Fruit fly (Drosophila melanogaster) whole organism, prepupa: ENCODE results near the gene CG44094.

Experiments used
- Blimp-1 ChIP-seq: fragments of 200-800 bp; sonication (Bioruptor generic); optimal IDR thresholded peaks from 3 replicates; lab custom pipeline; 2017; ENCODE audit warnings: missing biosample characterization, missing genetic modification characterization, mild to moderate bottlenecking, moderate library complexity, missing genetic modification reagents
- CG10669 ChIP-seq: fragments of 200-800 bp; sonication (Bioruptor generic); optimal IDR thresholded peaks from 3 replicates; lab custom pipeline; 2018; ENCODE audit warnings: missing biosample characterization, mild to moderate bottlenecking, missing genetic modification characterization, moderate library complexity
- CG11294 ChIP-seq: fragments of 200-800 bp; sonication (Bioruptor generic); IDR thresholded peaks from 2 replicates; pipeline ENCODE4 v1.3.6; 2022; ENCODE audit warnings: missing biosample characterization, missing genetic modification characterization
- CG15336 ChIP-seq: fragments of 200-800 bp; sonication (Bioruptor generic); IDR thresholded peaks from 2 replicates; pipeline ENCODE4 v1.3.6; 2022; ENCODE audit warnings: missing biosample characterization, missing genetic modification characterization
- CG1621 ChIP-seq: fragments of 200-800 bp; sonication (Bioruptor generic); optimal IDR thresholded peaks from 3 replicates; lab custom pipeline; 2018; ENCODE audit warnings: missing biosample characterization, mild to moderate bottlenecking, missing genetic modification characterization
- CG16779 ChIP-seq: fragments of 200-800 bp; sonication (Bioruptor generic); optimal IDR thresholded peaks from 3 replicates; lab custom pipeline; 2017; ENCODE audit warnings: missing biosample characterization, mild to moderate bottlenecking, missing genetic modification characterization
- CG3919 ChIP-seq: fragments of 200-800 bp; sonication (Bioruptor generic); optimal IDR thresholded peaks from 3 replicates; lab custom pipeline; 2016; ENCODE audit warnings: missing biosample characterization, missing genetic modification characterization
- CG6276 ChIP-seq: fragments of 200-800 bp; sonication (Bioruptor generic); optimal IDR thresholded peaks from 2 replicates; lab custom pipeline; 2017; ENCODE audit warnings: missing biosample characterization, mild to moderate bottlenecking, missing genetic modification characterization
- CG6854 ChIP-seq: fragments of 200-800 bp; sonication (Bioruptor generic); optimal IDR thresholded peaks from 2 replicates; lab custom pipeline; 2017; ENCODE audit warnings: missing biosample characterization, mild to moderate bottlenecking, missing genetic modification characterization
- CG7368 ChIP-seq: fragments of 200-800 bp; sonication (Bioruptor generic); optimal IDR thresholded peaks from 3 replicates; lab custom pipeline; 2016; ENCODE audit warnings: missing biosample characterization, missing genetic modification characterization
- CG8119 ChIP-seq: fragments of 200-800 bp; sonication (Bioruptor generic); IDR thresholded peaks from 3 replicates; pipeline ENCODE4 v1.3.6; 2022; ENCODE audit warnings: missing biosample characterization, missing genetic modification characterization
- CG8632 ChIP-seq: fragments of 200-800 bp; sonication (Bioruptor generic); optimal IDR thresholded peaks from 3 replicates; lab custom pipeline; 2016; ENCODE audit warnings: missing biosample characterization, missing genetic modification characterization
- Eip75B ChIP-seq: fragments of 200-800 bp; sonication (Bioruptor generic); optimal IDR thresholded peaks from 3 replicates; lab custom pipeline; 2016; ENCODE audit warnings: missing biosample characterization, missing genetic modification characterization
- Eip78C ChIP-seq: fragments of 200-800 bp; sonication (Bioruptor generic); peaks from one replicate; lab custom pipeline; 2016; ENCODE audit warnings: missing biosample characterization, missing genetic modification characterization
- Ets21C ChIP-seq: fragments of 200-800 bp; sonication (Bioruptor generic); optimal IDR thresholded peaks from 3 replicates; lab custom pipeline; 2016; ENCODE audit warnings: missing biosample characterization, missing genetic modification characterization
- Gug ChIP-seq: fragments of 200-800 bp; sonication (Bioruptor generic); IDR thresholded peaks from 2 replicates; pipeline ENCODE4 v1.3.6; 2022; ENCODE audit warnings: missing biosample characterization, missing genetic modification characterization
- Lpt ChIP-seq: fragments of 200-800 bp; sonication (Bioruptor generic); optimal IDR thresholded peaks from 3 replicates; lab custom pipeline; 2016; ENCODE audit warnings: missing biosample characterization, missing genetic modification characterization
- Smox ChIP-seq: fragments of 200-800 bp; sonication (Bioruptor generic); optimal IDR thresholded peaks from 3 replicates; lab custom pipeline; 2016; ENCODE audit warnings: missing biosample characterization, missing genetic modification characterization
- Sox102F ChIP-seq: fragments of 200-800 bp; sonication (Bioruptor generic); optimal IDR thresholded peaks from 2 replicates; lab custom pipeline; 2016; ENCODE audit warnings: missing biosample characterization, mild to moderate bottlenecking, missing genetic modification characterization
- cyc ChIP-seq: fragments of 200-800 bp; sonication (Bioruptor generic); optimal IDR thresholded peaks from 3 replicates; lab custom pipeline; 2016; ENCODE audit warnings: missing biosample characterization, missing genetic modification characterization
- dac ChIP-seq: fragments of 200-800 bp; sonication (Bioruptor generic); optimal IDR thresholded peaks from 2 replicates; lab custom pipeline; 2017; ENCODE audit warnings: missing biosample characterization, mild to moderate bottlenecking, missing genetic modification characterization
- dsx ChIP-seq: fragments of 200-800 bp; optimal IDR thresholded peaks from 3 replicates; lab custom pipeline; 2019; ENCODE audit warnings: missing biosample characterization, mild to moderate bottlenecking, missing genetic modification characterization, moderate library complexity; ENCODE audit not compliant: poor library complexity, severe bottlenecking
- eg ChIP-seq: fragments of 200-800 bp; sonication (Bioruptor generic); IDR thresholded peaks from 3 replicates; pipeline ENCODE4 v1.3.6; 2022; ENCODE audit warnings: missing biosample characterization, missing genetic modification characterization
- fd59A ChIP-seq: fragments of 200-800 bp; sonication (Bioruptor generic); optimal IDR thresholded peaks from 2 replicates; lab custom pipeline; 2017; ENCODE audit warnings: missing biosample characterization, mild to moderate bottlenecking, missing genetic modification characterization, missing genetic modification reagents
- fd85E ChIP-seq: fragments of 200-800 bp; sonication (Bioruptor generic); optimal IDR thresholded peaks from 3 replicates; lab custom pipeline; 2016; ENCODE audit warnings: missing biosample characterization, missing genetic modification characterization
- fkh ChIP-seq: fragments of 200-800 bp; sonication (Bioruptor generic); optimal IDR thresholded peaks from 3 replicates; lab custom pipeline; 2017; ENCODE audit warnings: missing biosample characterization, mild to moderate bottlenecking, missing genetic modification characterization, moderate library complexity
- pdm3 ChIP-seq: fragments of 200-800 bp; sonication (Bioruptor generic); optimal IDR thresholded peaks from 3 replicates; lab custom pipeline; 2016; ENCODE audit warnings: missing biosample characterization, missing genetic modification characterization
- salr ChIP-seq, 2 experiments: fragments of 200-800 bp; sonication (Bioruptor generic); optimal IDR thresholded peaks; 3 replicates each; lab custom pipeline; 2016 to 2018; ENCODE audit warnings: missing biosample characterization in 2 of 2, missing genetic modification characterization in 2 of 2, mild to moderate bottlenecking in 1 of 2
- spab ChIP-seq: fragments of 200-800 bp; sonication (Bioruptor generic); optimal IDR thresholded peaks from 2 replicates; lab custom pipeline; 2017; ENCODE audit warnings: missing biosample characterization, mild to moderate bottlenecking, missing genetic modification characterization, missing genetic modification reagents
- ss ChIP-seq, 2 experiments: fragments of 200-800 bp; sonication (Bioruptor generic); optimal IDR thresholded peaks; 2 replicates in 1 of 2; 3 replicates in 1 of 2; lab custom pipeline; 2017 to 2018; ENCODE audit warnings: mild to moderate bottlenecking in 2 of 2, missing biosample characterization in 2 of 2, missing genetic modification characterization in 2 of 2, moderate library complexity in 1 of 2
- svp ChIP-seq: fragments of 200-800 bp; sonication (Bioruptor generic); peaks from one replicate; lab custom pipeline; 2016; ENCODE audit warnings: missing biosample characterization, missing genetic modification characterization
- vri ChIP-seq: fragments of 200-800 bp; sonication (Bioruptor generic); optimal IDR thresholded peaks from 3 replicates; lab custom pipeline; 2016; ENCODE audit warnings: missing biosample characterization, mild to moderate bottlenecking, missing genetic modification characterization

Gene CG44094

DNA sequence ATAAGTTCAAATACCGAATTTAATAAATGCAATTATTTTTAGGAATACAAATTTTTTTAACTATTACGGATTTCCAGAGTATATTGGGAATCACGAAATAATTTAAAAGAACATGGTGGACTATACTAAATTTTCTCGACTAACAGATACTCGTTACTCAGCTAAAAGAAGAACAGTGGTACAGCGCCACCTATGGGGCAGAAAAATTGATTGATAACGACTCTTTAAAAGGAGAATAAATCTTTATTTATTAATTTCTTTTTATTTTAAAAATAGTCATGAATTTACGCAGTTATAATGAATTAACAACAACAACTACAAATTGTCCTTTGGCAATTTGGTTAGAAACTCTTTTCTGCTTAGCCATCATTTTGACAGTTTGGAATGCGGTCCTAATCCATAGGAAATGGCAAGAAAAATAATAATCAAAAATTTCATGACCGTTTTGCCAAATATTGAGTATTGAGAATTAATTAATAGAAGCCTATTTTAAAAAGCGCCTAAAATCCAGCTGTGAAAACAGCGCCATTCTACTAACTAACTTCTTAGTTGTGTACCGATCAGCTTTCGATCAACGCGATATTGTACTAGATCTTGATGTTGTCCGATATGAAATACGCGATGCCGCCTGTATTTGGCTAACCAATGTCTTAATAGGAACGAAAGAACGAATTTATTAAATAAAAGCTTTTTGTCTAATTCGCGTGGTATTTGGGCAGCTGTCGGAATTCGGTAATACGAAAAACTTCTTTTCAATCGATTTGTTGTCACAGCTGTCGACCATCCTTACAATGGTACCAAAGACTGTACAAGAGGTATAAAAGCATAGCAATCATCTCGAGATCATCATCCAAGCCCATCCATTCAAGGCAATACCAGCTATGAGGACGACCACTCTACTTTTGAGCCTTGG lies 11.1 kb downstream of the CG44094 start, which contains the start of gene CG14852:
TSS of gene CG14852 (plus strand) at position 863 of the 913 bp plus-strand sequence.
- TF ChIP-seq eg (GFP tag; lab: Robert Waterston, UW) (no peak), Sox102F (GFP tag; lab: Kevin White, UChicago) (no peak), Eip75B (GFP tag; lab: Kevin White, UChicago) (no peak), dsx (GFP tag; lab: Kevin White, UChicago) (no peak), fkh (no peak), fd85E (GFP tag; lab: Kevin White, UChicago) (no peak), CG15336 (GFP tag; lab: Robert Waterston, UW) (no peak), vri (GFP tag; lab: Kevin White, UChicago) (no peak), cyc (GFP tag; lab: Kevin White, UChicago) (no peak), salr (GFP tag; optimal IDR thresholded peaks at IDR 0.05; lab: Kevin White, UChicago) (no peak), ss (GFP tag; optimal IDR thresholded peaks at IDR 0.05; lab: Kevin White, UChicago) (no peak), CG7368 (no peak), Lpt (GFP tag; lab: Kevin White, UChicago) (no peak), fd59A (GFP tag; lab: Kevin White, UChicago) (no peak), CG8632 (GFP tag; lab: Kevin White, UChicago) (no peak), Blimp-1 (GFP tag; lab: Kevin White, UChicago) (no peak), dac (GFP tag; lab: Kevin White, UChicago) (no peak), CG3919 (no peak), CG6276 (GFP tag; lab: Kevin White, UChicago) (no peak), CG1621 (tag; lab: Kevin White, UChicago) (no peak)

DNA sequence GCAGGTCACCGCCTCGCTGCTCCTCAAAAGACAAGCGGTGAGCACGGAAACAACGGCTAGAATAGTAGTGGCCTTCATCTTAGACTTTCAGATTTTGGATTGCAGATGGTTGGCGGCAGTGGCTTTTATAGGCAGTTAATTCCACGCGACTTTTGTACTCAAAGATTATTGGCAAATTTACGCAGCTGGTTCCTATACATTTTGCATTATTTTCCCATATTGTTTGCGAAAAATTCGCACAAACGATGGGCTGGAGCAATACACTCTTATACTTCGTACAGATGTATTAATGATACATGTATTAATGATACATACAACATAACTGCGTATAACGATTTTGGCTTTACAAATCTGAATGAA lies 11.7 kb downstream of the CG44094 start, which contains the start of gene CG8087:
TSS of gene CG8087 (minus strand) at position 101 of the 360 bp plus-strand sequence.
- TF ChIP-seq CG6276 (GFP tag; lab: Kevin White, UChicago) (no peak), svp (peak; percentile 26)
- TF ChIP-seq, all 60 proteins: peak for 1

DNA sequence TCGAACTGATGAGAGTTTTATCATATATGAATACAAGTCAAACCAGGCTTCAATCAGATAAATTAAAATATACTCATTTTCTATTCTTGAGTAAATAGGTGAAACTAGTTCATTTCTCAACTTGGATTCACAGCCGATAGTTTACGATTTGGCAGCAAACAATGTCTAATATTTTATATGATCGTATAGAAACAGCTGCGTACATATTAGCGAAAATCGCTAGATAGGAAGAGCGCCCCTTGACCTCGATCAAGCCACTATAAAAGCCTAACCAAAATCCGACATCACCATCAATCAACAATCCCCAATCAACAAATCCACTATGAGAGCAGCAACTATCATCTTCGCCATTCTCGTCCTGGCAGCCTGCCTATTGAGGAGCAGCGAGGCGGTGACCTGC lies 14.4 kb downstream of the CG44094 start, which contains the start of gene CG14851:
TSS of gene CG14851 (plus strand) at position 301 of the 400 bp plus-strand sequence.
- no peak for TF ChIP-seq CG8632 (GFP tag; lab: Kevin White, UChicago)

DNA sequence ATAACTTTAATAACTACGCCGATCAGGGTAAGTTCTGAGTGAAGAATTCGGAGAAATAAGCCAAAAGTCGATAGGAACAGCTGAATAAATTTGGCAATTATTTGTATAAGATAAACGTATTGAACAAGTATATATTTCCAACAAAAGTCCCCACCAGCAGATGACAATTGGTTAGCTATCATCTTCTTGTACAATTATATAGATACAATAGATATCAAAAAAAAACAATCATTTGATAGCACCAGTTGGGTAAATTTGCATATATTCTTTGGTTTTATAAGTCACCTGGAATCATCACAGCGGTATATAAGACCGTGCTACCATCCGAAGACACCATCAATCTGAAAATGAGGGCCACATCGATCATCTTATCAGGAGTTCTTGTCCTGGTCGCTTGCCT lies 15.8 kb downstream of the CG44094 start, which contains the start of gene Jig:
TSS of gene Jig (plus strand) at position 301 of the 400 bp plus-strand sequence.
- TF ChIP-seq CG8119 (no peak), Sox102F (GFP tag; lab: Kevin White, UChicago) (no peak), Smox (no peak), fkh (no peak), fd59A (GFP tag; lab: Kevin White, UChicago) (no peak), Gug (no peak), CG11294 (GFP tag; lab: Robert Waterston, UW) (no peak), pdm3 (GFP tag; lab: Kevin White, UChicago) (no peak), dsx (GFP tag; lab: Kevin White, UChicago) (no peak), Blimp-1 (GFP tag; lab: Kevin White, UChicago) (no peak), Ets21C (GFP tag; lab: Kevin White, UChicago) (no peak), CG16779 (tag; lab: Kevin White, UChicago) (no peak), CG6276 (GFP tag; lab: Kevin White, UChicago) (no peak), CG10669 (GFP tag; lab: Kevin White, UChicago) (no peak), spab (GFP tag; lab: Kevin White, UChicago) (no peak), Eip78C (GFP tag; lab: Kevin White, UChicago) (no peak), salr (GFP tag; optimal IDR thresholded peaks at IDR 0.05; lab: Kevin White, UChicago) (no peak), fd85E (GFP tag; lab: Kevin White, UChicago) (no peak), CG6854 (GFP tag; lab: Kevin White, UChicago) (no peak)
- TF ChIP-seq, all 60 proteins: peak for 0
